Worm (Caenorhabditis elegans): ENCODE measurements around the gene ape-1.

DNA sequence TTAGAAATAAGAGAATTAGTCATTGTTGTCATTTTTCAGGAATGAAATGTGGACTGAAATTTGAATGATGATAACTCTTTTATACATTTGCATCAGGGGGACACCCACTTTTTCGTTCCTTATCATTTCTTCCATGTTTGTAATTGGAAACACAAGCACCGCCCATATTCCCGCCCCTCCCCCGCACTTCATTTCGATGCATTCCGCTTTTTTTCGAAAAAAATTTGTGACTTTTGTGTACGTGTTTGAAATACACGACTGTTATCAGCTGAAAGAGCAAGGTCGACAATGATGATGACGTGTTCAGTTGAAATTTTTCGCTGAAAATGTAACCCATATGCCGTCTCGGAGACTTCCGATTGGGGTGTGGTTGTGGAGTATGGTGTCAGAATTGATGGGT lies 25.0 kb upstream of the ape-1 start, which contains the start of gene zip-10:
- TF ChIP-seq elt-2 (tag; optimal IDR thresholded peaks at IDR 0.05) (peak; percentile 96), R02D3.7 (tag; optimal IDR thresholded peaks at IDR 0.05) (no peak), tbx-2 (tag; optimal IDR thresholded peaks at IDR 0.05) (no peak), skn-1 (tag; optimal IDR thresholded peaks at IDR 0.05) (no peak)

Data from whole organism, L3 larva.